Fruit fly (Drosophila melanogaster): ENCODE results near the gene CG10877.

CG10877 gene

dm6 chr3R:20579816-20580215 lies 15.9 kb upstream of the CG10877 start, which contains the start of the genes EloB and Srp14 (continued):
- TF ChIP-seq Meics (GFP tag; optimal IDR thresholded peaks at IDR 0.05) (peak; percentile 81), luna (GFP tag; optimal IDR thresholded peaks at IDR 0.05) (no peak), CG3838 (GFP tag; optimal IDR thresholded peaks at IDR 0.05) (peak; percentile 68), HLH54F (GFP tag; optimal IDR thresholded peaks at IDR 0.05) (peak; percentile 80), dan (GFP tag; IDR thresholded peaks at IDR 0.05) (no peak), Myb (GFP tag; optimal IDR thresholded peaks at IDR 0.05) (peak; percentile 37), NC2α (GFP tag; optimal IDR thresholded peaks at IDR 0.05) (peak; percentile 20), CG2875 (GFP tag; optimal IDR thresholded peaks at IDR 0.05) (peak; percentile 42), gsb (GFP tag; IDR thresholded peaks at IDR 0.05) (0 out of 2 replicates have a peak, but pooled peaks have one; percentile 18), sr (GFP tag; IDR thresholded peaks at IDR 0.05) (0 out of 3 replicates have a peak, but pooled peaks have one; percentile 23), Sox102F (GFP tag; optimal IDR thresholded peaks at IDR 0.05) (no peak), CG15269 (tag; optimal IDR thresholded peaks at IDR 0.05) (no peak), Pdp1 (GFP tag; optimal IDR thresholded peaks at IDR 0.05) (peak; percentile 77 to 81), Eip74EF (GFP tag; optimal IDR thresholded peaks at IDR 0.05) (no peak), schlank (tag; optimal IDR thresholded peaks at IDR 0.05) (peak; percentile 47), CG10543 (GFP tag; optimal IDR thresholded peaks at IDR 0.05) (peak; percentile 73), Blimp-1 (GFP tag; optimal IDR thresholded peaks at IDR 0.05) (peak; percentile 73), CG34422 (GFP tag; IDR thresholded peaks at IDR 0.05) (peak; percentile 86), dpn (GFP tag; optimal IDR thresholded peaks at IDR 0.05) (peak; percentile 78 to 83), CG17802 (tag; optimal IDR thresholded peaks at IDR 0.05) (peak; percentile 23), Gsc (GFP tag; IDR thresholded peaks at IDR 0.05) (no peak), CG16813 (GFP tag; IDR thresholded peaks at IDR 0.05; ENCODE audit: partially characterized antibody) (peak; percentile 97), NC2β (GFP tag; optimal IDR thresholded peaks at IDR 0.05) (peak; percentile 86), CG3407 (GFP tag; optimal IDR thresholded peaks at IDR 0.05) (peak; percentile 27), CG13775 (GFP tag; optimal IDR thresholded peaks at IDR 0.05) (peak; percentile 87), zfh2 (GFP tag; optimal IDR thresholded peaks at IDR 0.05) (peak; percentile 90), yki (optimal IDR thresholded peaks at IDR 0.05) (no peak), CG13624 (GFP tag; optimal IDR thresholded peaks at IDR 0.05) (peak; percentile 84), CG1792 (GFP tag; optimal IDR thresholded peaks at IDR 0.05) (peak; percentile 65), Hey (tag; optimal IDR thresholded peaks at IDR 0.05) (no peak), odd (GFP tag; optimal IDR thresholded peaks at IDR 0.05) (no peak), CG10274 (GFP tag; optimal IDR thresholded peaks at IDR 0.05) (no peak), CG15011 (GFP tag; optimal IDR thresholded peaks at IDR 0.05) (no peak), Bgb (GFP tag; IDR thresholded peaks at IDR 0.05; ENCODE audit: partially characterized antibody) (peak; percentile 97), dm (GFP tag; optimal IDR thresholded peaks at IDR 0.05) (peak; percentile 62), CG43689 (GFP tag; IDR thresholded peaks at IDR 0.05) (peak; percentile 53; the same call in 1 of the 2 replicates), YL-1 (GFP tag; optimal IDR thresholded peaks at IDR 0.05) (peak; percentile 95), Hr39 (optimal IDR thresholded peaks at IDR 0.05) (no peak), jigr1 (GFP tag; IDR thresholded peaks at IDR 0.05) (no peak), HmgD (GFP tag; optimal IDR thresholded peaks at IDR 0.05) (peak; percentile 49), btn (GFP tag; optimal IDR thresholded peaks at IDR 0.05) (peak; percentile 13), BtbVII (GFP tag; optimal IDR thresholded peaks at IDR 0.05) (peak; percentile 65), CG11085 (GFP tag; IDR thresholded peaks at IDR 0.05) (peak; percentile 62; the same call in 1 of the 2 replicates), br (optimal IDR thresholded peaks at IDR 0.05) (no peak), dmrt99B (tag; optimal IDR thresholded peaks at IDR 0.05) (no peak), NfI (GFP tag; optimal IDR thresholded peaks at IDR 0.05) (peak; percentile 77), CG16779 (GFP tag; IDR thresholded peaks at IDR 0.05) (0 out of 2 replicates have a peak, but pooled peaks have one; percentile 6), repo (GFP tag; optimal IDR thresholded peaks at IDR 0.05) (peak; percentile 63), crc (GFP tag; optimal IDR thresholded peaks at IDR 0.05) (no peak), tna (GFP tag; IDR thresholded peaks at IDR 0.05; ENCODE audit: partially characterized antibody) (peak; percentile 90), Doc3 (GFP tag; IDR thresholded peaks at IDR 0.05; ENCODE audit: partially characterized antibody) (peak; percentile 97)
